Worm (Caenorhabditis elegans): ENCODE data around the gene ZC239.3.

DNA sequence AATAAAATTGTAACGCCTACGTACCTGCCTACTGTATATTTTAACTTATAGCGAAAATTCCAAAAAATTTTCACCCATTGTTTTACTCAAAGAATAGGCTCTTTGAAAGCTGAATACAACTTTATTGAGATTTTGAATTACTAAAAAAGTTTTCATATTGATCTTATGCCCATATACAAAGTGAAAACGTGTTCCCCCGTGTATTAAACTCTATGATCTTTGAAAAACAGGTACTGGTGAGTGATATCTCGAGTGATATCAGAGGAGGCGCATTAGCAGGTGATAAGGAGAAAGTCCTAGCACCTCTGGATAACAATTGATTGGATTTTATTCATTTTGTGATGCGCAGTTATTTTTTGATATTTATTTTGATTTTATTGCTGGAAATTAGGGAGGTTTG lies 24.3 kb downstream of the ZC239.3 start, which contains the start of gene C17F4.3:
- TF ChIP-seq ref-1 (GFP tag; conservative IDR thresholded peaks at IDR 0.05) = no peak
- no peak for TF ChIP-seq ztf-23 (GFP tag; IDR thresholded peaks at IDR 0.05)
- TF ChIP-seq klf-2 (GFP tag; conservative IDR thresholded peaks at IDR 0.05) = no peak
- TF ChIP-seq flt-1 (GFP tag; IDR thresholded peaks at IDR 0.05) = no peak
